Fruit fly (Drosophila melanogaster) whole organism, embryonic: ENCODE data around the gene CG10581.

Experiments used
- B-H1 ChIP-seq: fragments of 200-800 bp; sonication (Bioruptor generic); IDR thresholded peaks from 3 replicates; pipeline ENCODE4 v1.3.6; 2022; ENCODE audit warnings: missing biosample characterization, missing genetic modification characterization
- CG10959 ChIP-seq: fragments of 200-800 bp; sonication (Bioruptor generic); IDR thresholded peaks from 2 replicates; pipeline ENCODE4 v1.3.6; 2022; ENCODE audit warnings: missing biosample characterization, missing genetic modification characterization
- CG11085 ChIP-seq: fragments of 200-800 bp; sonication (Bioruptor generic); IDR thresholded peaks from 2 replicates; pipeline ENCODE4 v1.3.6; 2022; ENCODE audit warnings: missing biosample characterization, missing genetic modification characterization
- CG11723 ChIP-seq: fragments of 200-800 bp; sonication (Bioruptor generic); optimal IDR thresholded peaks from 2 replicates; lab custom pipeline; 2017; ENCODE audit warnings: missing biosample characterization, mild to moderate bottlenecking, missing genetic modification characterization
- CG15011 ChIP-seq: fragments of 200-800 bp; sonication (Bioruptor generic); optimal IDR thresholded peaks from 3 replicates; lab custom pipeline; 2018; ENCODE audit warnings: missing biosample characterization, mild to moderate bottlenecking, missing genetic modification characterization
- CG15601 ChIP-seq: fragments of 200-800 bp; sonication (Bioruptor generic); optimal IDR thresholded peaks from 3 replicates; lab custom pipeline; 2019; ENCODE audit warnings: missing biosample characterization, mild to moderate bottlenecking, missing genetic modification characterization, moderate library complexity
- CG17912 ChIP-seq: fragments of 200-800 bp; sonication (Bioruptor generic); optimal IDR thresholded peaks from 2 replicates; lab custom pipeline; 2018; ENCODE audit warnings: missing biosample characterization, mild to moderate bottlenecking, missing genetic modification characterization
- CG2875 ChIP-seq: fragments of 200-800 bp; sonication (Bioruptor generic); optimal IDR thresholded peaks from 2 replicates; lab custom pipeline; 2017; ENCODE audit warnings: missing biosample characterization, mild to moderate bottlenecking, missing genetic modification characterization, missing genetic modification reagents
- CG31365 ChIP-seq: fragments of 200-800 bp; sonication (Bioruptor generic); optimal IDR thresholded peaks from 2 replicates; lab custom pipeline; 2018; ENCODE audit warnings: missing biosample characterization, mild to moderate bottlenecking, missing genetic modification characterization
- CG31388 ChIP-seq: fragments of 200-800 bp; sonication (Bioruptor generic); optimal IDR thresholded peaks from 2 replicates; lab custom pipeline; 2016; ENCODE audit warnings: missing biosample characterization, missing genetic modification characterization
- CG34224 ChIP-seq: fragments of 200-800 bp; sonication (Bioruptor generic); IDR thresholded peaks from 3 replicates; pipeline ENCODE4 v1.3.6; 2022; ENCODE audit warnings: missing biosample characterization, missing genetic modification characterization; ENCODE audit not compliant: partially characterized antibody
- CG34422 ChIP-seq: fragments of 200-800 bp; sonication (Bioruptor generic); IDR thresholded peaks from 3 replicates; pipeline ENCODE4 v1.3.6; 2022; ENCODE audit warnings: missing biosample characterization, missing genetic modification characterization
- CG3847 ChIP-seq: fragments of 200-800 bp; sonication (Bioruptor generic); IDR thresholded peaks from 2 replicates; pipeline ENCODE4 v1.3.6; 2022; ENCODE audit warnings: missing biosample characterization, missing genetic modification characterization
- CG42726 ChIP-seq: fragments of 200-800 bp; sonication (Bioruptor generic); IDR thresholded peaks from 2 replicates; pipeline ENCODE4 v1.3.6; 2022; ENCODE audit warnings: missing biosample characterization, missing genetic modification characterization; ENCODE audit not compliant: partially characterized antibody
- CG4360 ChIP-seq: fragments of 200-800 bp; sonication (Bioruptor generic); IDR thresholded peaks from 2 replicates; pipeline ENCODE4 v1.3.6; 2022; ENCODE audit warnings: missing biosample characterization, missing genetic modification characterization
- CG4404 ChIP-seq: fragments of 200-800 bp; sonication (Bioruptor generic); IDR thresholded peaks from 2 replicates; pipeline ENCODE4 v1.3.6; 2022; ENCODE audit warnings: missing biosample characterization, missing genetic modification characterization
- CG4820 ChIP-seq: fragments of 200-800 bp; sonication (Bioruptor generic); optimal IDR thresholded peaks from 3 replicates; lab custom pipeline; 2016; ENCODE audit warnings: missing biosample characterization, missing genetic modification characterization
- CG7928 ChIP-seq: fragments of 200-800 bp; sonication (Bioruptor generic); optimal IDR thresholded peaks from 2 replicates; lab custom pipeline; 2017; ENCODE audit warnings: missing biosample characterization, mild to moderate bottlenecking, missing genetic modification characterization
- CG7963 ChIP-seq: fragments of 200-800 bp; sonication (Bioruptor generic); IDR thresholded peaks from 3 replicates; pipeline ENCODE4 v1.3.6; 2022; ENCODE audit warnings: missing biosample characterization, missing genetic modification characterization; ENCODE audit not compliant: partially characterized antibody
- CG9727 ChIP-seq: fragments of 200-800 bp; sonication (Bioruptor generic); optimal IDR thresholded peaks from 3 replicates; lab custom pipeline; 2017; ENCODE audit warnings: missing biosample characterization, mild to moderate bottlenecking, missing genetic modification characterization
- CG9797 ChIP-seq: fragments of 200-800 bp; sonication (Bioruptor generic); optimal IDR thresholded peaks from 3 replicates; lab custom pipeline; 2018; ENCODE audit warnings: missing biosample characterization, mild to moderate bottlenecking, missing genetic modification characterization
- CTCF ChIP-seq: fragments of 200-800 bp; sonication (Bioruptor generic); optimal IDR thresholded peaks from 2 replicates; lab custom pipeline; 2017; ENCODE audit warnings: missing biosample characterization, mild to moderate bottlenecking, missing genetic modification characterization, moderate library complexity
- Camta ChIP-seq: fragments of 200-800 bp; sonication (Bioruptor generic); optimal IDR thresholded peaks from 2 replicates; lab custom pipeline; 2016; ENCODE audit warnings: missing biosample characterization, missing genetic modification characterization
- D19A ChIP-seq: fragments of 200-800 bp; optimal IDR thresholded peaks from 3 replicates; lab custom pipeline; 2019; ENCODE audit warnings: missing biosample characterization, mild to moderate bottlenecking, missing genetic modification characterization, moderate library complexity
- Dll ChIP-seq: fragments of 200-800 bp; sonication (Bioruptor generic); IDR thresholded peaks from 4 replicates; pipeline ENCODE4 v1.3.6; 2022; ENCODE audit warnings: missing biosample characterization, missing genetic modification characterization; ENCODE audit not compliant: partially characterized antibody
- Gsc ChIP-seq: fragments of 200-800 bp; sonication (Bioruptor generic); IDR thresholded peaks from 2 replicates; pipeline ENCODE4 v1.3.6; 2022; ENCODE audit warnings: missing biosample characterization, missing genetic modification characterization
- Hmr ChIP-seq: fragments of 200-800 bp; sonication (Bioruptor generic); optimal IDR thresholded peaks from 3 replicates; lab custom pipeline; 2017; ENCODE audit warnings: mild to moderate bottlenecking, missing biosample characterization, missing genetic modification reagents, missing genetic modification characterization
- MESR4 ChIP-seq: fragments of 200-800 bp; sonication (Bioruptor generic); optimal IDR thresholded peaks from 2 replicates; lab custom pipeline; 2018; ENCODE audit warnings: missing biosample characterization, mild to moderate bottlenecking, missing genetic modification characterization, moderate library complexity
- MTF-1 ChIP-seq: fragments of 200-800 bp; sonication (Bioruptor generic); optimal IDR thresholded peaks from 2 replicates; lab custom pipeline; 2018; ENCODE audit warnings: missing biosample characterization, mild to moderate bottlenecking, missing genetic modification characterization, borderline replicate concordance
- Nf-YC ChIP-seq: fragments of 200-800 bp; optimal IDR thresholded peaks from 3 replicates; lab custom pipeline; 2019; ENCODE audit warnings: missing biosample characterization, mild to moderate bottlenecking, missing genetic modification characterization, moderate library complexity
- Oli ChIP-seq: fragments of 200-800 bp; sonication (Bioruptor generic); optimal IDR thresholded peaks from 2 replicates; lab custom pipeline; 2018; ENCODE audit warnings: missing biosample characterization, mild to moderate bottlenecking, missing genetic modification characterization, moderate library complexity
- Opbp ChIP-seq: fragments of 200-800 bp; sonication (Bioruptor generic); IDR thresholded peaks from 3 replicates; pipeline ENCODE4 v1.3.6; 2022; ENCODE audit warnings: missing biosample characterization, missing genetic modification characterization; ENCODE audit not compliant: partially characterized antibody
- Sry-β ChIP-seq: fragments of 200-800 bp; sonication (Bioruptor generic); optimal IDR thresholded peaks from 2 replicates; lab custom pipeline; 2018; ENCODE audit warnings: missing biosample characterization, mild to moderate bottlenecking, missing genetic modification characterization, moderate library complexity
- Taf1 ChIP-seq: fragments of 200-800 bp; sonication (Bioruptor generic); IDR thresholded peaks from 2 replicates; pipeline ENCODE4 v1.3.6; 2022; ENCODE audit warnings: missing biosample characterization, missing genetic modification characterization
- bab2 ChIP-seq: fragments of 200-800 bp; sonication (Bioruptor generic); optimal IDR thresholded peaks from 2 replicates; lab custom pipeline; 2016; ENCODE audit warnings: missing biosample characterization, missing genetic modification characterization
- chinmo ChIP-seq: fragments of 200-800 bp; sonication (Bioruptor generic); IDR thresholded peaks from 4 replicates; pipeline ENCODE4 v1.3.6; 2022; ENCODE audit warnings: missing biosample characterization, missing genetic modification characterization; ENCODE audit not compliant: partially characterized antibody
- dimm ChIP-seq: fragments of 200-800 bp; sonication (Bioruptor generic); IDR thresholded peaks from 2 replicates; pipeline ENCODE4 v1.3.6; 2022; ENCODE audit warnings: missing biosample characterization, missing genetic modification characterization
- emc ChIP-seq: fragments of 200-800 bp; sonication (Bioruptor generic); optimal IDR thresholded peaks from 2 replicates; lab custom pipeline; 2016; ENCODE audit warnings: missing biosample characterization, missing genetic modification characterization
- fd64A ChIP-seq: fragments of 200-800 bp; sonication (Bioruptor generic); optimal IDR thresholded peaks from 3 replicates; lab custom pipeline; 2018; ENCODE audit warnings: missing biosample characterization, mild to moderate bottlenecking, missing genetic modification characterization
- gsb ChIP-seq: fragments of 200-800 bp; sonication (Bioruptor generic); IDR thresholded peaks from 2 replicates; pipeline ENCODE4 v1.3.6; 2022; ENCODE audit warnings: missing biosample characterization, missing genetic modification characterization
- gsb-n ChIP-seq: fragments of 200-800 bp; sonication (Bioruptor generic); optimal IDR thresholded peaks from 3 replicates; lab custom pipeline; 2018; ENCODE audit warnings: missing biosample characterization, mild to moderate bottlenecking, missing genetic modification characterization
- hb ChIP-seq: fragments of 200-800 bp; sonication (Bioruptor generic); IDR thresholded peaks from 3 replicates; pipeline ENCODE4 v1.3.6; 2022; ENCODE audit warnings: missing biosample characterization, missing genetic modification characterization; ENCODE audit not compliant: partially characterized antibody
- insv ChIP-seq, 2 experiments: fragments of 200-800 bp; sonication (Bioruptor generic); optimal IDR thresholded peaks; 3 replicates each; lab custom pipeline; 2016 to 2018; ENCODE audit warnings: missing biosample characterization in 2 of 2, missing genetic modification characterization in 2 of 2
- lola ChIP-seq, 3 experiments: fragments of >200 bp in 2 of 3; fragments of 200-800 bp in 1 of 3; sonication (Bioruptor generic) in 1 of 3; optimal IDR thresholded peaks; 2 replicates each; lab custom pipeline; 2017 to 2019; ENCODE audit warnings: missing biosample characterization in 3 of 3, missing genetic modification characterization in 3 of 3, mild to moderate bottlenecking in 1 of 3, moderate library complexity in 1 of 3
- maf-S ChIP-seq: fragments of 200-800 bp; sonication (Bioruptor generic); optimal IDR thresholded peaks from 2 replicates; lab custom pipeline; 2016; ENCODE audit warnings: missing biosample characterization, missing genetic modification characterization
- row ChIP-seq: fragments of 200-800 bp; sonication (Bioruptor generic); IDR thresholded peaks from 3 replicates; pipeline ENCODE4 v1.3.6; 2022; ENCODE audit warnings: missing biosample characterization, missing genetic modification characterization
- toy ChIP-seq: fragments of 200-800 bp; sonication (Bioruptor generic); IDR thresholded peaks from 2 replicates; pipeline ENCODE4 v1.3.6; 2022; ENCODE audit warnings: missing biosample characterization, missing genetic modification characterization
- vvl ChIP-seq: fragments of 200-800 bp; sonication (Bioruptor generic); IDR thresholded peaks from 2 replicates; pipeline ENCODE4 v1.3.6; 2022; ENCODE audit warnings: missing biosample characterization, missing genetic modification characterization
- zen ChIP-seq: fragments of 200-800 bp; sonication (Bioruptor generic); optimal IDR thresholded peaks from 3 replicates; lab custom pipeline; 2018; ENCODE audit warnings: missing biosample characterization, mild to moderate bottlenecking, missing genetic modification characterization, moderate library complexity

The CG10581 gene

DNA sequence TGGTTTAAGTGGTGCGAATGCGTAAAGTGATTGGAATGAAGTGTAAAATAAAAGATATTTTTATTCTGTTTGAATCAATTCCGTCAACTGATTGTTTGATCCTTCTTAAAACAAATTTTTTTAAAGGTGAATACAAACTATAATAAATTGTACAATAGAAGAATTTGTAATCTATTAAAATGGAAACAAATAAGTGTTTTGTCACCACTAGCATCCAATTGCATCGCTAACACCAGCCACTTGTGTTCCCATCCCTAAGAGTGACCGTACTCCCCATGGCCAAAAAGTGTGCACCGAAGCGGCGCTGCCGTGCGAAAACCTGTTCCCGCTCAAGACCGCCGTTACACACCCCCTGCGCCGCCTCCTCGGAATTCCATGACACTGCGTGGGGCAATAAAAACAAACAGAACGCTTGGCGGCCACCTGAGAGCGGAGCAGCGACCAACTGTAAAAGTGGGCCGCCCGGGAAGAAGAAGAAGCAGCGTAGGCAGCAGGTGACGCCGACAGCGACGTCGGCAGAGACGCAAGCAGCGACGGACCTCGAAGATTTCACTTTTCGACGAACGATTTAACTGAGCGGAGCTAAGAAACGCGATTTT is 6.2 kb downstream of the CG10581 start, which contains the start of gene Pdss2 (continued):
- TF ChIP-seq CG4404 (GFP tag; lab: Robert Waterston, UW), result peak; percentile 70
- peak; percentile 57 for TF ChIP-seq gsb (GFP tag; lab: Robert Waterston, UW)
- peak; percentile 12 for TF ChIP-seq zen (tag; lab: Kevin White, UChicago)
- no peak for TF ChIP-seq insv (GFP tag; optimal IDR thresholded peaks at IDR 0.05; lab: Kevin White, UChicago)
- peak; percentile 64 for TF ChIP-seq CG34224 (GFP tag; lab: Robert Waterston, UW)
- peak; percentile 70; the same call in 1 of the 2 replicates for TF ChIP-seq CG42726 (GFP tag; lab: Robert Waterston, UW)
- peak; percentile 20 for TF ChIP-seq CG15601 (tag; lab: Kevin White, UChicago)
- TF ChIP-seq Opbp (GFP tag; lab: Robert Waterston, UW), result peak; percentile 75
- TF ChIP-seq CG4820 (GFP tag; lab: Kevin White, UChicago), result peak; percentile 60
- no peak for TF ChIP-seq Gsc (GFP tag; lab: Robert Waterston, UW)
- TF ChIP-seq emc (GFP tag; lab: Kevin White, UChicago), result peak; percentile 65
- peak; percentile 87 for TF ChIP-seq CG34422 (GFP tag; lab: Robert Waterston, UW)
- TF ChIP-seq gsb-n (tag; lab: Kevin White, UChicago), result peak; percentile 30
- TF ChIP-seq Oli (tag; lab: Kevin White, UChicago), result peak; percentile 37
- peak; percentile 62 for TF ChIP-seq Camta (GFP tag; lab: Kevin White, UChicago)
- peak; percentile 92 for TF ChIP-seq row (GFP tag; lab: Robert Waterston, UW)
- TF ChIP-seq hb (GFP tag; lab: Robert Waterston, UW), result no peak
- TF ChIP-seq D19A (tag; lab: Kevin White, UChicago), result peak; percentile 32
- no peak for TF ChIP-seq CG17912 (GFP tag; lab: Kevin White, UChicago)
- TF ChIP-seq Dll (GFP tag; lab: Robert Waterston, UW), result peak; percentile 78
- no peak for TF ChIP-seq CTCF (GFP tag; lab: Kevin White, UChicago)
- TF ChIP-seq lola (GFP tag; optimal IDR thresholded peaks at IDR 0.05; lab: Kevin White, UChicago), result peak in 1 of 3 experiments; percentile 73
- peak; percentile 73 for TF ChIP-seq toy (GFP tag; lab: Robert Waterston, UW)
- no peak for TF ChIP-seq dimm
- TF ChIP-seq CG7963 (GFP tag; lab: Robert Waterston, UW), result 0 out of 3 replicates have a peak, but pooled peaks have one; percentile 47
- no peak for TF ChIP-seq CG11723 (GFP tag; lab: Kevin White, UChicago)
- no peak for TF ChIP-seq Sry-β (GFP tag; lab: Kevin White, UChicago)
- TF ChIP-seq CG2875, result peak; percentile 2
- peak; percentile 32 for TF ChIP-seq CG7928
- peak; percentile 69 for TF ChIP-seq CG9727 (GFP tag; lab: Kevin White, UChicago)
- TF ChIP-seq fd64A, result peak; percentile 37
- TF ChIP-seq Hmr (GFP tag; lab: Kevin White, UChicago), result peak; percentile 76
- peak; percentile 45; the same call in 2 of the 3 replicates for TF ChIP-seq B-H1
- peak; percentile 72 for TF ChIP-seq MTF-1 (GFP tag; lab: Kevin White, UChicago)
- TF ChIP-seq maf-S, result peak; percentile 70
- TF ChIP-seq CG4360, result no peak
- TF ChIP-seq CG11085 (GFP tag; lab: Robert Waterston, UW), result peak; percentile 76
- TF ChIP-seq CG31388, result peak; percentile 64
- peak; percentile 72 for TF ChIP-seq CG3847 (GFP tag; lab: Robert Waterston, UW)
- peak; percentile 41; the same call in 1 of the 2 replicates for TF ChIP-seq Taf1
- no peak for TF ChIP-seq CG31365 (tag; lab: Kevin White, UChicago)
- TF ChIP-seq Nf-YC, result peak; percentile 68
- TF ChIP-seq CG9797, result peak; percentile 84
- TF ChIP-seq vvl (GFP tag; lab: Robert Waterston, UW), result peak; percentile 78
- TF ChIP-seq chinmo (GFP tag; lab: Robert Waterston, UW), result peak; percentile 99
- TF ChIP-seq MESR4 (GFP tag; lab: Kevin White, UChicago), result peak; percentile 96
- TF ChIP-seq bab2 (GFP tag; lab: Kevin White, UChicago), result peak; percentile 71
- peak; percentile 62; the same call in 1 of the 2 replicates for TF ChIP-seq CG10959
- no peak for TF ChIP-seq CG15011 (GFP tag; lab: Kevin White, UChicago)
